Worm (Caenorhabditis elegans) whole organism, L4/young adult: ENCODE measurements around the gene srxa-4.

Experiments
- W03F9.2 ChIP-seq: fragments of 150-350 bp; optimal IDR thresholded peaks from 2 replicates; lab custom pipeline; 2014; ENCODE audit warnings: missing biosample characterization, missing genetic modification characterization
- dao-5 ChIP-seq: sonication (generic microtip); optimal IDR thresholded peaks from 2 replicates; lab custom pipeline; 2016; ENCODE audit warnings: missing genotype, missing genetic modification characterization, moderate library complexity, missing compliant biosample characterization
- him-1 ChIP-seq: sonication (generic microtip); optimal IDR thresholded peaks from 2 replicates; lab custom pipeline; 2016; ENCODE audit warnings: missing genotype, missing genetic modification reagents, missing genetic modification characterization, missing compliant biosample characterization

Gene srxa-4

DNA sequence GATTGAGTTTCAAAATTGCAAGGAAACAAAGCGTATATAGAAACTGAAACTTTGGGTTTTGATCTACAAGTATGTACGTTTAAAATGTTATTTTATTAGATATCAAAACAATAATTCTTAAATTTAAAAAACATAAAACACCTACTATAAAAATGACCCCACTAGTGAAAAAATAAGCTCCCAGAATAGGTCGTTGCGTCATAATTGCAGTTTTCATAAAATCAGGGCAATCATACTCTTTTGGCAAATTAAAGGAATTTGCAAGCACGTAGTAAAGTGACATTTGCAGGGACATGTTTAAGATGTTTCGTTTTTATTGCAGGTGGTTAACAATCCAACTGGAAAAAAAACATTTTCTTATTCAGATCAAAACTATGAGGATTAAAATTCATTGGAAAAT lies 11.7 kb upstream of the srxa-4 start, which contains the start of gene srt-6:
Gene srt-6, minus strand, starts transcription at position 295 of the 400 bp plus-strand sequence.
- no peak for TF ChIP-seq W03F9.2 (tag; lab: Kevin White, UChicago)
- no peak for TF ChIP-seq him-1 (tag; lab: Kevin White, UChicago)
- no peak for TF ChIP-seq dao-5 (tag; lab: Kevin White, UChicago)

DNA sequence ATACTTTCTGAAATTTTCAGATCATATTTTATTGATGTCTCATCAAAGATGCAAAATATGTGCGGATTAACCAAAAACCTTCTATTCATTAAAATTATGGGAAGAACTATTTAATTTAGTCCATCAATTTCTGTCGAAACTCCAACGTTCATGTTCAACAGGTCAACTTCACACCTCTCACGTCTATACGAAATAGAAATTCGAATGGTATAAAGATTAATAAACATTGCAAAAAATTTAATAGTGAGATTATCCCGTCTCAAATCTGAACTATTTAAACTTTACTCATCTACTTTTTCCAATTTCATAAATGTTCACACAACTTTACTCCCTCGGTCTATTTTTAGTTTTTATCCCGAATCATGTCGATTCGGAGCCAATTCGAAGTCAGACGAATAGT lies 10.7 kb upstream of the srxa-4 start, which contains the start of gene R13D7.2:
Gene R13D7.2, plus strand, starts transcription at position 301 of the 400 bp plus-strand sequence.
- TF ChIP-seq W03F9.2 (tag; lab: Kevin White, UChicago): no peak
- no peak for TF ChIP-seq him-1 (tag; lab: Kevin White, UChicago)
- no peak for TF ChIP-seq dao-5 (tag; lab: Kevin White, UChicago)

DNA sequence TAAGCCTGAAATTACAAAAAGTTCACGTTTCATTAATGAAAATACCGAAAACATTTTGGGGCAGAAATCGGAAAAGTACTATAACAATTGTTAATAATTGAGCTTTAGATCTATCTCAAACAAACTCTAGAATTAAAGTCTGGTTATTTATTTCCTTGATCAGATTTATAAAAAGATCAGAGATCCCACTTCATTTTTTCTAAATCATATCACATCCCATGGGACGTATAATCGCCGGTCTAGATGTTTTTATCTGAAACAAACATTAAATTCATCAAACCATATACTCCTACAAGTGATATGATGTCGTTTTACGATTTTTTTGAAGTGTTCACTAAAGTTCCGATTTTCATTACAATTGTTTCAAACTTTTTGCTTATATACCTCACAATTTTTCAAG lies 8.6 kb upstream of the srxa-4 start, which contains the start of gene str-41:
Gene str-41, plus strand, starts transcription at position 301 of the 400 bp plus-strand sequence.
- TF ChIP-seq him-1 (tag; lab: Kevin White, UChicago): no peak

DNA sequence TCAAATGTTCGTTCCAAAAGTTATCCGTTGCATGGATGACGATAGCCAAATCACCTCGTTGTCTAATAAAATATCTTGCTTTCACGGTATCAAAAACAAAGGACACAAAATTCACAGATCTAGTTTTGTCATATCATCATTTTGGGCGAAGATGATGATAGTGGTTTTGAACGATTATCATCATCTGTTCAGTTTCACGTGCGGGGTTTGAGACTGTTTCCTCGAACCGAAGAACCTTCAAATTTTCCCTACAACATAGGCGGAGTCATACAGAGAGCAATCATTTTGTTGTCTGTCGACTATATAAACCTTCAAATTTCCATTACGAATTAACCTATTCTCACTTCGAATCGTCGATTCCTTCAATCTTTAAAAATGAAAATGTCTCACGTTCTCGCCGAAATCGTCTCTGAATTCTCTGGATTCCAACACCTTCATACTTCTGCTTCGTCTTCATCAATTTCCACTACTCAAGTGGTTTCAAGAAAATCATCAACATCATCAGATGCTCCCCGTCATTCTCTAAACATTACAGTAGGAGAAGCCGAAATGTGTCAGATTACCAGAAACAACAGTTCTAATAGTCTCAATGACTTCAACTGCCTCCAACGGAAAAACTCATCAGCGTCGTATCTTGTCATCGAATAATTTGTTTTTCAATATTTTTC lies 7.0 kb upstream of the srxa-4 start, which contains the start of gene F18E3.11:
Gene F18E3.11, plus strand, starts transcription at position 376 of the 668 bp plus-strand sequence.
- TF ChIP-seq dao-5 (tag; lab: Kevin White, UChicago) (no peak), him-1 (tag; lab: Kevin White, UChicago) (no peak), W03F9.2 (tag; lab: Kevin White, UChicago) (no peak)

DNA sequence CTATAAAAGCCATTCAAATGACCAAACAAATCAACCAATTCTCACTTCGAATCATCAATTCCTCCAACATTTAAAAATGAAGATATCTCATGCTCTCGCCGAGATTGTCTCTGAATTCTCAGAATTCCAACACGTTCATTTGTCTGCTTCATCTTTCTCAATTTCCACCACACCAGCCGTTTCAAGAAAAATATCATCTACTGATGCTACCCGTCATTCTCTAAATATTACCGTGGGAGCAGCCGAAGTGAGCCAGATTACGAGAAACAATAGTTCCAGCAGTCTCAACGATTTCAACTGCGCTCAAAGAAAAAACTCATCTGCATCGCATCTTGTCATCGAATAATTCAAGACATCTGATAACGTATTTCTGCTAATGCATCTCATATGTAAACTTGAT lies 5.4 kb upstream of the srxa-4 start, which contains the start of gene F18E3.12:
Gene F18E3.12, plus strand, starts transcription at position 77 of the 400 bp plus-strand sequence.
- TF ChIP-seq him-1 (tag; lab: Kevin White, UChicago): no peak
- no peak for TF ChIP-seq dao-5 (tag; lab: Kevin White, UChicago)
- TF ChIP-seq W03F9.2 (tag; lab: Kevin White, UChicago): no peak

DNA sequence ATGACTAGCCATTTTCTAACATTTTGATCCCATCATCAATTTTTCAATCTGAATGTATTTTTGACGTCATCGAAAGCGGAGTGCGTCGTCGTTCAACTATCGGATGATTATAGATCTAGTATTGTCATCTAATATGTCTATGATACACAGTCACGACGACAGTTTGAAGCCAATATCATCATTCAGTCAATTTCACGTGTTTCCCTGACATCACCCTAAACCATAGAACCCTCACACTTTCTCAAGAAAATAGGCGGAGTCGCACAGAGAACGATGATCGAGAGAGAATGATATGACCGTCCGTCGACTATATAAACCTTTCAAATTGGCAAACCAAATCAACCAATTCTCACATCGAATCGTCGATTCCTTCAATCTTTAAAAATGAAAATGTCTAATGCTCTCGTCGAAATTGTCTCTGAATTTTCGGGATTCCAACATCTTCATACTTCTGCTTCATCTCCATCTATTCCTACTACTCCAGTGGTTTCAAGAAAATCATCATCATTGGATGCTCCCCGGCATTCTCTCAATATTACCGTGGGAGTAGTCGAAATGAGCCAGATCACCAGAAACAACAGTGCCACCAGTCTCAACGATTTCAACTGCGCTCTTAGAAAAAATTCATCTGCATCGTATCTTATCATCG lies 4.4 kb upstream of the srxa-4 start, which contains the start of gene F18E3.13:
Gene F18E3.13, plus strand, starts transcription at position 385 of the 649 bp plus-strand sequence.
- TF ChIP-seq him-1 (tag; lab: Kevin White, UChicago) (no peak), W03F9.2 (tag; lab: Kevin White, UChicago) (no peak)

DNA sequence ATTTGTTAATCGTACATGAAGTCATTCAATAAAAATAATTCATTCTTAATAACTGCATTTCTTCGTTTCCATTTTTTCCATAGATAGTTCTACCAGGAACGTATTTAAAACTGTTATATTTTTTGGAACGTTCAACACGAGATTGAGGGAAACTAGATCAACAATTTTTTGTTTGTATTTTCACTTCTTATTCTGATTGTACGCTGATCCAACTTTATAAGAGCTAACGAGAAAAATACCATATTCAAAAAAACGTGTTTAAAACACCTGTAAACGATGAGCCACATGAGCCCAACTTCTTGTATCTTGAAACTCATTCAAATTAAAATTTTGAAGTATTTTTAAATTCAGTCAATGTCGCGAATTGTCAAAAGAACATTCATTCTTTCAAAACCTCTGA lies 3.7 kb upstream of the srxa-4 start:
- TF ChIP-seq him-1 (tag; lab: Kevin White, UChicago) (no peak), W03F9.2 (tag; lab: Kevin White, UChicago) (no peak), dao-5 (tag; lab: Kevin White, UChicago) (no peak)

DNA sequence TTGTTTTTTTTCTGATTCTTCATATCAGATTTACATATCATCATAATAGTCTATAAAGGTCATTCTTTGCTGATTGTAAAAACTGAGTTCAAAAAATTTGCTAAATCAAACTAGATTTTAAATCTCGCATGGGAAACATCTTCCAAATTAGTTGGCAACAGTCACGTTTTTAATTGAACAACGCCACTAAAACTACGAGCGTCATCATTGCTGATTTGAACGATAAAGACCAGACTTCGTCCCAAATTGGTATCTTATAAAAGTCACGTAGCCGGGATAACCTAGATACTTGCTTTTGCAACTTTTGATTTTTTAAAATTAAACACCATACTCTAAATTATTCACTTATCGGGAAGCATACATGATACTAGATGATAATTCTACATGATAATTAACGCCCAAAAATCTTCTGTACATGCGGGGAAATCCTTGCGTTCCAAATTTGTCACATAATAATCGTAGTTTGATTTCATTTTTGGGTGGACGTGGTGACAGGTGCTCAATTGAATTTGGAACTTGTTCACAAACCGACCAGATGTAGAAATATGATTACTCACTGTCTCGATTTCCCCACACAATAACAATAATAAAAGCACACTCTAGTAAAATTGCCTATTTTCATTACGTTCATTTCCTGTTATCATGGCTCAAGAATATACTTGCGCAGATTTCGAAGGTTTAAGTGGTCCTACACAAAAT lies 3.1 kb upstream of the srxa-4 start, which contains the start of gene srw-67:
Gene srw-67, plus strand, starts transcription at position 643 of the 699 bp plus-strand sequence.
- no peak for TF ChIP-seq W03F9.2 (tag; lab: Kevin White, UChicago)
- no peak for TF ChIP-seq him-1 (tag; lab: Kevin White, UChicago)
- TF ChIP-seq dao-5 (tag; lab: Kevin White, UChicago): no peak

DNA sequence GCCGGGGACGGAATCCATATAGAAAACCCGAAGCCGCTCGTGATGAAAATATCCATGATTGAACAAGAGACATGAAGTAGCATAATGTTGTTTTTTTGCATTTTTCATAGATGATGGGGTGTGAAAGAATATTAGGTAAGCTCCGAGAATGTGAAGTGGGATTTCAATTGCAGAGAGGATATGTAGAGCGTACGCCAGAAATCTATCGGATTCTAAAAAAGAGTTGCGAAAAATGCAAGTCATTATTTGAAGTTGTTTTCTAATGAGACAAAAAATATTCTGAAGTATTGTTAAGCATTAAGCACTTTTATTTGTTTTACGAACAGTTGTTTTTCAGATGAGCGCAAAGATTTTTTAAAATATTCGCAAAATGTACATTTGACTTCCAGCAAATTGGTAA lies 4.1 kb downstream of the srxa-4 start, which contains the start of gene F18E3.10:
Gene F18E3.10, minus strand, starts transcription at position 101 of the 400 bp plus-strand sequence.
- TF ChIP-seq him-1 (tag; lab: Kevin White, UChicago) (no peak), dao-5 (tag; lab: Kevin White, UChicago) (no peak), W03F9.2 (tag; lab: Kevin White, UChicago) (no peak)

DNA sequence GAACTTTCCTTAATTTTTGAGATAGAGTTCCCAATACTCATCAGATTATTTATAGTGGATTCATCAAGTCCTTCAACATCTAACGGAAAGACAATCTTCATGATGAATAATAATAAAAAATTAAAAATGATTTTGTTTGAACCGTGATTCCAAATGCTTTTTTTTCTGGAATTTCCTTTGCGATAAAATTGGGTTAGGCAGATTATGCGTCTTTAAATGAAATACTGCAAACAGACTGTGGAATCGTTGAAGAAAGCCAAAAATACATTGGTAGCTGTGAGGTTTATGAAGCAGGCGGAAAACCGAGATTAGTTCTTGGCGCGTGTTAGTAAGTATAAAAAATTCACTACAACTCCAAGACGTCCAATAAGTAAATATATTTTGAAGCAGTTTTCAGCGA lies 6.3 kb downstream of the srxa-4 start, which contains the start of gene srw-68:
Gene srw-68, minus strand, starts transcription at position 101 of the 400 bp plus-strand sequence.
- TF ChIP-seq dao-5 (tag; lab: Kevin White, UChicago) (no peak), W03F9.2 (tag; lab: Kevin White, UChicago) (no peak), him-1 (tag; lab: Kevin White, UChicago) (no peak)

DNA sequence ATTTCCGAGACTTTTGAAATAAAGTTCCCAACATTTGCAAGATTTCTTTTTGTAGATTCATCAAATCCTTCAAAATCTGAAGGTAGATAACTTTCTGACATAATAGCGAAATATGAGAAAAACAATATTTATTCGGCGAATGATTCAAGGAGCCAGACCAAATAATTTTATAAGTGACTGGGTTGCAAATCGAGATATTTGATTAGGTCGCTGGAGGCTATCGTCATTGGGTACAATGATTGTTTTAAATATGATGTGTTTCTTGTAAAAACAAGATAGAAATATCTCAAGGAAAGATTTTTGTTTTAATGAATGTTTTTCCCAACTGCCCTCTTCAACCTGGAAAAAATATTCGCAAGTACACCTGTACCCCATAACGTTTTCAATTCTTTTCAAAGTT lies 8.6 kb downstream of the srxa-4 start, which contains the start of gene srw-69:
Gene srw-69, minus strand, starts transcription at position 101 of the 400 bp plus-strand sequence.
- TF ChIP-seq W03F9.2 (tag; lab: Kevin White, UChicago) (no peak), dao-5 (tag; lab: Kevin White, UChicago) (no peak), him-1 (tag; lab: Kevin White, UChicago) (no peak)

DNA sequence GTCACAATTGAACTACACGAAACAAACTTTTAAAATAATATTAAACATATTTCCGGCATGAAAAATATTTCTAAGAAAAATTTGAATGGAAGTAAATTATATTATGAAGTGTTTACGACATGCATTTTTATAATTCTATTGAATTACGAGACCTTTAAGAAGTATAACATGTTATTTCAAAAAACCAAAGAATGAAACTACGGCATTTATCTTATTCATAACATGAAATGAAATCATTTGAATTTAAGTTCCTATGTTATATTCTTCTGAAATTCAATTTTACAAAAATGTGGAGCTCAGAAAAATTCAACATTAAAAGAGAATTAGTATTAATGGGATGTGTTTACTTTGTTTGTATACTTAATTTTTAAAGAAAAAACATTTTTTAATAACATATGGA lies 10.8 kb downstream of the srxa-4 start, which contains the start of gene srw-71:
Gene srw-71, minus strand, starts transcription at position 101 of the 400 bp plus-strand sequence.
- TF ChIP-seq him-1 (tag; lab: Kevin White, UChicago) (no peak), W03F9.2 (tag; lab: Kevin White, UChicago) (no peak), dao-5 (tag; lab: Kevin White, UChicago) (no peak)
